Worm (Caenorhabditis elegans): Measurements from ENCODE around the gene str-226.

The str-226 gene

DNA sequence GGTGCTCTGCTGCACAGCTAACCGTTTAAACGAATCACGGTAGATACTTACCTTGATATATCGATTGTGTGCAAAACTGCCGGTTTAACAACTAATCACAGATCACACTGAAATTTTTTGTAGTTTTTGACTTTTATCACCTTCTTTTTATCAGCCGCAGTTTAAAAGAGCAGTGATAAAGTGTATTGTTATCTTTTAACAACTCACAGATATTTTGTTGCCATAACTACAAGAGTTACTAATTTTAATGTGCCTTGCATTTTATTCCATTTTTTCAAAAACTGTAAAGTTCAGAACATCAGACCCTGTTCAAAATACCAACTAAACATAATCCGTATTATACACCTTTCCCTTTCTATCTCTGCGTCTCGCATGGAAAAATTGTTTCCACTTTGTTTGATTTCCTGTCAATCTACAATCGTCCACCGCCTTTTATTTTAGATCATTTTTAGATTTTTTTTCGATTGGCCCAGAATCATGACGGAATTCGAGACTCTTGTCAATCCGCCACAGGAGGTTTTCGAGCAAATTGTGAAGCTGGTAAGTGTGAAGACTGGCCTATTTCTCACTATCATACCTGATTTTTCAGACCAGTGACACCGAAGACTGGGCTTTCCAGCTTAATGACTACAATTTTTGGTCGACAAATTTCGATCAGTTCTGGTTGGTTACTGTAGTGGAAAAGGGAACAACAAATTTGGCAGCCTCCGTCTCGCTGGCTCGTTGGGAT, 40.4 kb downstream of the str-226 start, which contains the start of gene T24A6.20:
Gene T24A6.20 (plus strand): TSS at position 395 of the 730 bp plus-strand sequence.
- no peak for TF ChIP-seq pag-3 (tag; optimal IDR thresholded peaks at IDR 0.05; ENCODE audit: borderline replicate concordance)
- peak; percentile 86 for TF ChIP-seq elt-2 (tag; optimal IDR thresholded peaks at IDR 0.05)

DNA sequence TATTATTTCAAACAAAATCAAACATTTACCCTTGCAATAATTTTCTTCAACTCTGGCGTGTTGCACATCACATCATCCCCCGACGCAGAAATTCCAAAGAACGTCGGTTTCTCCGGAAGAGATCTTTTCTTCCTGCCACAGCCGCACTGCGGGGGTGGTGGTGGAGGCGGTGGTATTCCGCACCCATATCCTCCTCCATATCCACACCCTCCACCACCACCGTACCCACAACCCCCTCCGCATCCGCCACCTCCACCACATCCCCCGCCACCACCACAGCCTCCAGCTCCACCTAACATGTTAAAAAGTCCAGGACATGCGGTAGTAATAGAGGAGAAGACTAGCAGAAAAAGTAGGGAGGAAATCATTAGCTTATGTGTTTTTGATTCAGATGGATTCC, 42.4 kb downstream of the str-226 start, which contains the start of gene grl-29:
Gene grl-29 (minus strand): TSS at position 368 of the 400 bp plus-strand sequence.
- no peak for TF ChIP-seq sox-2 (GFP tag; IDR thresholded peaks at IDR 0.05)
- no peak for TF ChIP-seq ceh-24 (tag; optimal IDR thresholded peaks at IDR 0.05)
- no peak for TF ChIP-seq fax-1 (tag; optimal IDR thresholded peaks at IDR 0.05)
- TF ChIP-seq lin-11 (tag; optimal IDR thresholded peaks at IDR 0.05), result no peak
- TF ChIP-seq ztf-16 (tag; optimal IDR thresholded peaks at IDR 0.05), result no peak
- no peak for TF ChIP-seq hlh-13 (GFP tag; optimal IDR thresholded peaks at IDR 0.05)
- no peak for TF ChIP-seq fkh-6 (tag; optimal IDR thresholded peaks at IDR 0.05)
- TF ChIP-seq unc-3 (GFP tag; conservative IDR thresholded peaks at IDR 0.05), result no peak
- TF ChIP-seq unc-3 (tag; optimal IDR thresholded peaks at IDR 0.05), result no peak
- no peak for TF ChIP-seq ceh-45 (GFP tag; IDR thresholded peaks at IDR 0.05)
- no peak for TF ChIP-seq ceh-6 (GFP tag; optimal IDR thresholded peaks at IDR 0.05)
- no peak for TF ChIP-seq hlh-6 (tag; optimal IDR thresholded peaks at IDR 0.05)
- TF ChIP-seq npax-4 (tag; optimal IDR thresholded peaks at IDR 0.05), result no peak
- no peak for TF ChIP-seq elt-2 (tag; optimal IDR thresholded peaks at IDR 0.05)
- no peak for TF ChIP-seq C38D4.7 (GFP tag; optimal IDR thresholded peaks at IDR 0.05)
- no peak for TF ChIP-seq dve-1 (tag; optimal IDR thresholded peaks at IDR 0.05)
- TF ChIP-seq nhr-232 (tag; optimal IDR thresholded peaks at IDR 0.05), result no peak
- no peak for TF ChIP-seq pat-9 (tag; optimal IDR thresholded peaks at IDR 0.05)
- TF ChIP-seq K02D7.2 (tag; optimal IDR thresholded peaks at IDR 0.05), result no peak
- TF ChIP-seq tbx-7 (tag; optimal IDR thresholded peaks at IDR 0.05), result no peak
- no peak for TF ChIP-seq ceh-31 (tag; optimal IDR thresholded peaks at IDR 0.05)

DNA sequence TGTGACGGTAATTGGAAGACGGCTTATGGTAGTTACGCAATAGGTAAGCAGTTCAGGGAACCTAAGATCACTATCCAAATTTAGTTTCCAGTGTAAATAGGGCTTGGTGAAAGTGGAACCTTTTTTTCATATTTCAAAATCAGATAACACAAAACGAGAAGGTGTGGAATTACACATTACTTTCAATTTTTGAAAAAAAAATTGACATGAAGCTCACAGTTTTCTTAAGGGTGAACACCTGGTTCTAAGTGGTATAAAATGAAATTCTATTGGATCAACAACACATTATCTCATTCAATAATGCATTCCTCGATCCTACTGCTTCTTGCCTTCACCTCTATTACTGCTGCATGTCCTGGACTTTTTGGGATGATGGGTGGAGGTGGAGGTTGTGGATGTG, 43.5 kb downstream of the str-226 start, which contains the start of gene grl-30:
Gene grl-30 (plus strand): TSS at position 301 of the 400 bp plus-strand sequence.
- TF ChIP-seq T23F11.4 (GFP tag; optimal IDR thresholded peaks at IDR 0.05), result no peak
- TF ChIP-seq npax-4 (tag; optimal IDR thresholded peaks at IDR 0.05), result no peak
- no peak for TF ChIP-seq C08G9.2 (tag; optimal IDR thresholded peaks at IDR 0.05)
- TF ChIP-seq nfya-1 (tag; optimal IDR thresholded peaks at IDR 0.05), result no peak

DNA sequence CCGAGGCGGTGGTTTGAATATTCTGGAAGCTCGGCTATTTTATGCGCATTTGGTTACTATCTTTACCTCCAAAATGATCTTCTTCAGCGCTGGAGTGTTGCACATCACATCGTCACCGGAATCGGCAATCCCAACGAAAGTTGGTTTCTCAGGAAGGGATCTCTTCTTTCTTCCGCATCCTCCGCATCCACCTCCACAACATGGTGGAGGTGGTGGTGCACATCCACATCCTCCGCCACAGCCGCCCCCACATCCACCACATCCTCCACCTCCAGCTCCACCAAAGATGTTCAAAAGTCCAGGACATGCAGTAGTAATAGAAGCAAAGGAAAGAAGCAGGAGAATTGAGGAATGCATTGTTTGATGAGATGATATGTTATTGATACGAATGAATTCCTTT, 44.9 kb downstream of the str-226 start, which contains the start of gene grl-31:
Gene grl-31 (minus strand): TSS at position 357 of the 400 bp plus-strand sequence.
- no peak for TF ChIP-seq ahr-1 (tag; optimal IDR thresholded peaks at IDR 0.05)
- TF ChIP-seq hlh-8 (tag; optimal IDR thresholded peaks at IDR 0.05), result no peak
- no peak for TF ChIP-seq lim-6 (tag; optimal IDR thresholded peaks at IDR 0.05)
- TF ChIP-seq ceh-24 (tag; optimal IDR thresholded peaks at IDR 0.05), result no peak
- no peak for TF ChIP-seq hlh-13 (GFP tag; optimal IDR thresholded peaks at IDR 0.05)
- no peak for TF ChIP-seq ceh-34 (tag; optimal IDR thresholded peaks at IDR 0.05)
- no peak for TF ChIP-seq lin-11 (tag; optimal IDR thresholded peaks at IDR 0.05)
- no peak for TF ChIP-seq ama-1 (optimal IDR thresholded peaks at IDR 0.05)
- TF ChIP-seq ceh-19 (GFP tag; optimal IDR thresholded peaks at IDR 0.05), result no peak
- TF ChIP-seq Y22D7AL.16 (tag; optimal IDR thresholded peaks at IDR 0.05), result no peak
- TF ChIP-seq sdc-2 (tag; optimal IDR thresholded peaks at IDR 0.05), result no peak
- TF ChIP-seq sox-2 (GFP tag; IDR thresholded peaks at IDR 0.05), result no peak
- no peak for TF ChIP-seq unc-3 (GFP tag; conservative IDR thresholded peaks at IDR 0.05)
- TF ChIP-seq unc-3 (tag; optimal IDR thresholded peaks at IDR 0.05), result no peak
- no peak for TF ChIP-seq fkh-6 (tag; optimal IDR thresholded peaks at IDR 0.05)
- no peak for TF ChIP-seq rnt-1 (tag; optimal IDR thresholded peaks at IDR 0.05)
- TF ChIP-seq ets-4 (tag; optimal IDR thresholded peaks at IDR 0.05), result no peak
- no peak for TF ChIP-seq K09A11.1 (tag; optimal IDR thresholded peaks at IDR 0.05; ENCODE audit: insufficient read depth)
- no peak for TF ChIP-seq F13H6.1 (tag; optimal IDR thresholded peaks at IDR 0.05)
- no peak for TF ChIP-seq tbx-2 (tag; optimal IDR thresholded peaks at IDR 0.05)

All from whole organism, late embryonic.